Worm (Caenorhabditis elegans): ENCODE measurements around the gene mbr-1.

The mbr-1 gene

DNA sequence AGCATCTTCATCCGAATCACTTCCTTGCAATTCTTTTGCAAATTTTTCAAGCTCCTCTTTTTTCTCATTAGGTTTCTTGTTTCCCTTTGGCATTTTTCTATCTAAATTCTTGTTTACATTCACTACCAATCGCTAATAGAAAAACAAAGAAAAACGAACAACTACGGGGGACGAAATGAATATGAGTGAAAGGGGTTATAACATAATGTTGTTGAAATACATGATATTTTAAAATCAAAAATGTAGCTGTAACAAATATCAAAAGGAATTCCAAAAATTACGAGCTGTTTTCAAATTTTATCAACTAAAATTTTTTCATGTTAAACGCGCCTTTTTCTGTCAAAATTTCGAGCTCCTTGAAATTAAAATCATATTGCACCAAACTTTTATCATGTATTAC lies 44.8 kb downstream of the mbr-1 start, which contains the start of gene F13E6.1:
TSS of gene F13E6.1 (minus strand) at position 101 of the 400 bp plus-strand sequence.
- TF ChIP-seq aha-1 (tag) (peak; percentile 50), nhr-11 (tag; optimal IDR thresholded peaks at IDR 0.05) (no peak), nhr-237 (tag; optimal IDR thresholded peaks at IDR 0.05) (no peak), duxl-1 (tag; optimal IDR thresholded peaks at IDR 0.05; ENCODE audit: poor library complexity) (no peak), F49E8.2 (tag; optimal IDR thresholded peaks at IDR 0.05; ENCODE audit: borderline replicate concordance) (no peak)

DNA sequence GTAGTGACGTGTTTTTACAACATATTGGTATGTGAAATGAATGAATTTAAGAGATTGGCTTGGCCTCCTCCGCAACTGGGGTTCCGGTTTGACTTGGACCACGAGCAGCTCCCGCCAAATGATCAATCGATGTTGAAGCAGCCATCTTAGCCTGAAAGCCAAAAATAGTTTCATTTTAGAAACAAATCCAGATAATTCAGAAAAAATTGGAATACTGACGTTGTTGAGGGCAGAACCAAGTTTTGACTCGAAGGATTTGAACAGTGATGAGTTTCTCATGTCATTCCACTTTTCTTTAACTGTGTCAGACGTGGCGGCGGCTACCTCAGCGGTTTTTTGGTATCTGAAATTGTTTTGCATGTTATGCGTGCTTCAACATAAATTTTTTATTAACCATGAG lies 45.9 kb downstream of the mbr-1 start:
- TF ChIP-seq mxl-2 (GFP tag; conservative IDR thresholded peaks at IDR 0.05) (no peak), hlh-30 (tag; optimal IDR thresholded peaks at IDR 0.05; ENCODE audit: insufficient read depth) (no peak), duxl-1 (tag; optimal IDR thresholded peaks at IDR 0.05; ENCODE audit: poor library complexity) (no peak), unc-62 (GFP tag; optimal IDR thresholded peaks at IDR 0.05 in 1 of 2) (peak in 1 of 2 experiments; percentile 77), unc-62 (tag; optimal IDR thresholded peaks at IDR 0.05) (no peak), dpl-1 (GFP tag; optimal IDR thresholded peaks at IDR 0.05) (no peak), daf-8 (GFP tag; IDR thresholded peaks at IDR 0.05) (no peak), nhr-6 (tag; optimal IDR thresholded peaks at IDR 0.05) (no peak)

DNA sequence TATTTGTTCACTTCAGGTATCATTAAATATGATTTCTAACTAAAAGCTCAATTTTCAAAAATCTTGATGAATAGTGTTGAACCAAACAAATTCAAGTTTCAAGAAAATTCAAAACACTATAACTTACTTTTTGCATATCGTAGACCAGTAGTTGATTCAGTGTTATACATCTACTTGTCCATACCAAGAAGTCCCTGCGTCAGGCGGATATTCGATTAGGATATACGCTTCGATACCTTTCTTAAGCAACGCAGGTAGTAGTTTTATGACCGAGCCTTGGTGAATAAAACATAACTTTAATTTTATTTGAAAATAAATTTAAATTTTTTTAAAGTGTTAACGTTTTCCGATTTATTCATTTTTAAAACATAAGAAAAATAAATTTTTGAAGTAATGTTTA lies 46.5 kb downstream of the mbr-1 start:
- TF ChIP-seq snpc-1.2 (GFP tag; IDR thresholded peaks at IDR 0.05) (no peak), F37D6.2 (tag; optimal IDR thresholded peaks at IDR 0.05) (no peak), lsy-2 (tag; optimal IDR thresholded peaks at IDR 0.05) (peak in 1 of 2 experiments; percentile 28), mep-1 (tag; optimal IDR thresholded peaks at IDR 0.05) (peak; percentile 35)

DNA sequence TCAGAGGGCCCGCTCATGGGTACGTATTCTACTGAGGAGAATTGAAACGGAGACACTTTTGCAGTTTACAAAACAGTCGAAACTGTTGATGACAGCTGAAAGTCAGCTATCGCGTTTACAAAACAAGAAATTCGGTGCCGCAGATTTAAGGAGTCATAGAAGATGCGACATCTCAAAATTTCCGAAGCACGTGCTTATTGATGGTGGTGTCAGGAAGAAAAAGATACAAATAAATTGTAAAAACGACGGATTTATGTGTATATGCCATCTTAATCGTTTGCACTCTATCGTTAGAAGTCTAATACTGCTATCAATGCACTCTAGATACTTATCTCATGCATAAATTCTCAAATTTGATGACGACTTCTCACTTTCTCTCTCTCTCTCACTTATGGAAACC lies 47.7 kb downstream of the mbr-1 start, which contains the start of gene F13E6.2:
TSS of gene F13E6.2 (minus strand) at position 101 of the 400 bp plus-strand sequence.
- TF ChIP-seq duxl-1 (tag; optimal IDR thresholded peaks at IDR 0.05; ENCODE audit: poor library complexity): no peak
- TF ChIP-seq lin-39 (tag; optimal IDR thresholded peaks at IDR 0.05): no peak
- TF ChIP-seq snpc-1.2 (GFP tag; IDR thresholded peaks at IDR 0.05): no peak
- no peak for TF ChIP-seq sdz-12 (GFP tag; optimal IDR thresholded peaks at IDR 0.05)
- no peak for TF ChIP-seq mxl-2 (GFP tag; conservative IDR thresholded peaks at IDR 0.05)
- TF ChIP-seq lin-15B (tag; optimal IDR thresholded peaks at IDR 0.05): no peak
- no peak for TF ChIP-seq nhr-76 (tag; optimal IDR thresholded peaks at IDR 0.05)
- TF ChIP-seq jun-1 (tag; optimal IDR thresholded peaks at IDR 0.05): no peak
- TF ChIP-seq ceh-32 (tag; optimal IDR thresholded peaks at IDR 0.05; ENCODE audit: poor library complexity): no peak
- no peak for TF ChIP-seq vab-7 (GFP tag; IDR thresholded peaks at IDR 0.05)
- no peak for TF ChIP-seq pqm-1 (tag; optimal IDR thresholded peaks at IDR 0.05)
- no peak for TF ChIP-seq hlh-30 (tag; optimal IDR thresholded peaks at IDR 0.05; ENCODE audit: insufficient read depth)
- no peak for TF ChIP-seq zip-11 (GFP tag; IDR thresholded peaks at IDR 0.05)
- no peak for TF ChIP-seq lim-7 (GFP tag; IDR thresholded peaks at IDR 0.05)
- no peak for TF ChIP-seq nhr-6 (tag; optimal IDR thresholded peaks at IDR 0.05)

DNA sequence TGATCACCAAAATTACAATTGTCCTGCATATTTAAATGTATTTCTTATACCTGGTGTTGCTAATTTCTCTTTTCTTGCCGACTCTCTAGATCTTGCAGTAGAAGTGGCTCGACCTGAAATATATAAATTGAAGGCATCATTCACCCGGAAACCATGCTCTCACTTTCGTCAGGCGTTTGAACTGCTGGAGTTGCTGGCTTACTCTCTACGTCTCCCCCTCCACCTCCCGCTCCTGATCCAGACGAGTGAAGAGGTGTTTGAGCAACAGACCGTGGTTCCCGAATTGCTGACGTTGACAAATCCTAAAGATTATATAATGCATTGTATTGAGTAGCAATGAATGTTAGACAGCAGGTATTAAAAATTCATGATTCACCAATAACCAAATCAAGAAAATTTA lies 51.7 kb downstream of the mbr-1 start:
- TF ChIP-seq F49E8.2 (tag; optimal IDR thresholded peaks at IDR 0.05; ENCODE audit: borderline replicate concordance) (no peak), daf-16 (GFP tag; optimal IDR thresholded peaks at IDR 0.05) (no peak), daf-16 (tag; optimal IDR thresholded peaks at IDR 0.05) (no peak), daf-19 (GFP tag; conservative IDR thresholded peaks at IDR 0.05) (no peak), arid-1 (GFP tag; conservative IDR thresholded peaks at IDR 0.05) (no peak), lin-13 (GFP tag; optimal IDR thresholded peaks at IDR 0.05) (no peak), spr-3 (GFP tag; optimal IDR thresholded peaks at IDR 0.05) (no peak), sdz-12 (GFP tag; optimal IDR thresholded peaks at IDR 0.05) (no peak), rbr-2 (tag; optimal IDR thresholded peaks at IDR 0.05) (no peak), tag-97 (GFP tag; IDR thresholded peaks at IDR 0.05) (0 out of 2 replicates have a peak, but pooled peaks have one; percentile 56), attf-4 (tag; optimal IDR thresholded peaks at IDR 0.05) (no peak), F37D6.2 (tag; optimal IDR thresholded peaks at IDR 0.05) (no peak), aha-1 (tag) (peak; percentile 95), pqm-1 (tag; optimal IDR thresholded peaks at IDR 0.05) (no peak), dmd-8 (GFP tag; IDR thresholded peaks at IDR 0.05) (no peak), fos-1 (tag; optimal IDR thresholded peaks at IDR 0.05) (no peak), lin-38 (GFP tag; IDR thresholded peaks at IDR 0.05) (no peak)

All from whole organism, L4 larva.